Worm (Caenorhabditis elegans) whole organism, L1 larva: ENCODE measurements around the gene C45B11.2.

Source experiments
- C04F5.9 ChIP-seq: sonication (generic microtip); optimal IDR thresholded peaks from 2 replicates; lab custom pipeline; 2016; ENCODE audit warnings: missing genetic modification characterization, missing compliant biosample characterization
- C16A3.4 ChIP-seq: fragments of 150-350 bp; optimal IDR thresholded peaks from 2 replicates; lab custom pipeline; 2014; ENCODE audit warnings: missing biosample characterization, missing genetic modification characterization
- C34B4.2 ChIP-seq: sonication (generic microtip); optimal IDR thresholded peaks from 2 replicates; lab custom pipeline; 2017; ENCODE audit warnings: mild to moderate bottlenecking, missing genetic modification characterization, missing compliant biosample characterization
- F16B12.6 ChIP-seq: fragments of 150-350 bp; optimal IDR thresholded peaks from 2 replicates; lab custom pipeline; 2014; ENCODE audit warnings: missing biosample characterization, missing genetic modification characterization
- aha-1 ChIP-seq: fragments of 150-350 bp; optimal IDR thresholded peaks from 2 replicates; lab custom pipeline; 2014; ENCODE audit warnings: missing biosample characterization, missing genetic modification characterization
- aly-2 ChIP-seq: fragments of 150-350 bp; optimal IDR thresholded peaks from 2 replicates; lab custom pipeline; 2014; ENCODE audit warnings: missing biosample characterization, missing genetic modification characterization
- blmp-1 ChIP-seq: fragments of 150-350 bp; optimal IDR thresholded peaks from 2 replicates; lab custom pipeline; 2014; ENCODE audit warnings: missing biosample characterization, missing genetic modification characterization
- ceh-8 ChIP-seq: fragments of 200-800 bp; sonication (Bioruptor generic); optimal IDR thresholded peaks from 2 replicates; lab custom pipeline; 2018; ENCODE audit warnings: mild to moderate bottlenecking, missing genetic modification characterization, moderate library complexity, missing compliant biosample characterization
- ceh-82 ChIP-seq, 3 experiments: fragments of 150-350 bp in 1 of 3; sonication (generic microtip) in 2 of 3; optimal IDR thresholded peaks; 2 replicates each; lab custom pipeline; 2014 to 2017; ENCODE audit warnings: missing biosample characterization in 3 of 3, missing genetic modification characterization in 3 of 3
- ceh-90 ChIP-seq: sonication (generic microtip); optimal IDR thresholded peaks from 2 replicates; lab custom pipeline; 2016; ENCODE audit warnings: missing genetic modification characterization, missing compliant biosample characterization
- dsc-1 ChIP-seq: sonication (generic microtip); optimal IDR thresholded peaks from 2 replicates; lab custom pipeline; 2016; ENCODE audit warnings: mild to moderate bottlenecking, missing genetic modification characterization, missing compliant biosample characterization
- efl-1 ChIP-seq, 4 experiments: fragments of 150-350 bp; optimal IDR thresholded peaks in 3 of 4; peaks in 1 of 4; 1 replicate in 1 of 4; 2 replicates in 3 of 4; lab custom pipeline; 2014; ENCODE audit warnings: missing biosample characterization in 2 of 4, missing genetic modification characterization in 2 of 4, missing genetic modification reagents in 2 of 4
- egl-13 ChIP-seq: sonication (generic microtip); optimal IDR thresholded peaks from 2 replicates; lab custom pipeline; 2016; ENCODE audit warnings: missing genotype, missing genetic modification reagents, missing genetic modification characterization, missing compliant biosample characterization
- elt-2 ChIP-seq: sonication (generic microtip); optimal IDR thresholded peaks from 2 replicates; lab custom pipeline; 2016; ENCODE audit warnings: missing genetic modification characterization, mild to moderate bottlenecking, inconsistent platforms, missing compliant biosample characterization, missing genetic modification reagents
- elt-3 ChIP-seq, 6 experiments: fragments of 150-350 bp in 1 of 6; sonication (generic microtip); optimal IDR thresholded peaks; 2 replicates each; lab custom pipeline; 2017 to 2018; ENCODE audit warnings: missing biosample characterization in 6 of 6, missing genetic modification characterization in 6 of 6, inconsistent platforms in 1 of 6
- ets-5 ChIP-seq: fragments of 200-800 bp; sonication (Bioruptor generic); IDR thresholded peaks from 2 replicates; pipeline ENCODE4 v1.3.6; 2022; ENCODE audit warnings: missing genetic modification characterization, missing compliant biosample characterization
- fkh-8 ChIP-seq: sonication (generic microtip); optimal IDR thresholded peaks from 2 replicates; lab custom pipeline; 2016; ENCODE audit warnings: mild to moderate bottlenecking, missing genetic modification characterization, missing compliant biosample characterization
- fos-1 ChIP-seq: fragments of 150-350 bp; optimal IDR thresholded peaks from 2 replicates; lab custom pipeline; 2014; ENCODE audit warnings: missing biosample characterization, missing genetic modification characterization
- hlh-17 ChIP-seq: fragments of 200-800 bp; sonication (Bioruptor generic); optimal IDR thresholded peaks from 2 replicates; lab custom pipeline; 2018; ENCODE audit warnings: missing genetic modification characterization, mild to moderate bottlenecking, missing compliant biosample characterization, moderate library complexity, borderline replicate concordance
- isw-1 ChIP-seq: fragments of 200-800 bp; sonication (Bioruptor generic); IDR thresholded peaks from 2 replicates; pipeline ENCODE4 v1.3.6; 2022; ENCODE audit warnings: missing genetic modification characterization, missing compliant biosample characterization
- jun-1 ChIP-seq: fragments of 150-350 bp; optimal IDR thresholded peaks from 2 replicates; lab custom pipeline; 2014; ENCODE audit warnings: missing biosample characterization, missing genetic modification reagents, missing genetic modification characterization
- lin-14 ChIP-seq: fragments of 200-800 bp; sonication (Bioruptor generic); optimal IDR thresholded peaks from 2 replicates; lab custom pipeline; 2018; ENCODE audit warnings: mild to moderate bottlenecking, missing genetic modification characterization, moderate library complexity, missing compliant biosample characterization
- lin-35 ChIP-seq, 2 experiments: fragments of 150-350 bp; optimal IDR thresholded peaks; 2 replicates each; lab custom pipeline; 2014; ENCODE audit warnings: missing biosample characterization in 2 of 2, missing genetic modification characterization in 2 of 2, missing genetic modification reagents in 2 of 2
- lsy-2 ChIP-seq, 2 experiments: fragments of 150-350 bp; optimal IDR thresholded peaks; 2 replicates each; lab custom pipeline; 2014; ENCODE audit warnings: missing biosample characterization in 2 of 2, missing genetic modification characterization in 2 of 2
- mdl-1 ChIP-seq, 2 experiments: fragments of 150-350 bp; optimal IDR thresholded peaks; 2 replicates each; lab custom pipeline; 2014 to 2017; ENCODE audit warnings: missing biosample characterization in 2 of 2, missing genetic modification characterization in 2 of 2, inconsistent platforms in 1 of 2
- mep-1 ChIP-seq: fragments of 150-350 bp; optimal IDR thresholded peaks from 2 replicates; lab custom pipeline; 2014; ENCODE audit warnings: missing biosample characterization, missing genetic modification characterization
- nhr-11 ChIP-seq: fragments of 150-350 bp; optimal IDR thresholded peaks from 2 replicates; lab custom pipeline; 2014; ENCODE audit warnings: missing biosample characterization, missing genetic modification characterization
- nhr-12 ChIP-seq: sonication (generic microtip); optimal IDR thresholded peaks from 2 replicates; lab custom pipeline; 2017; ENCODE audit warnings: missing biosample characterization, missing genetic modification characterization
- nhr-19 ChIP-seq: fragments of 200-800 bp; sonication (Bioruptor generic); conservative IDR thresholded peaks from 2 replicates; pipeline ENCODE4 v1.3.6; 2022; ENCODE audit warnings: missing genetic modification characterization, missing compliant biosample characterization
- nhr-20 ChIP-seq: sonication (generic microtip); optimal IDR thresholded peaks from 2 replicates; lab custom pipeline; 2016; ENCODE audit warnings: mild to moderate bottlenecking, missing genetic modification characterization, missing compliant biosample characterization
- nhr-237 ChIP-seq: fragments of 150-350 bp; optimal IDR thresholded peaks from 2 replicates; lab custom pipeline; 2014; ENCODE audit warnings: missing biosample characterization, missing genetic modification characterization
- nhr-28 ChIP-seq: fragments of 150-350 bp; optimal IDR thresholded peaks from 2 replicates; lab custom pipeline; 2014; ENCODE audit warnings: missing biosample characterization, missing genetic modification characterization
- nhr-71 ChIP-seq: sonication (generic microtip); optimal IDR thresholded peaks from 2 replicates; lab custom pipeline; 2016; ENCODE audit warnings: mild to moderate bottlenecking, missing genetic modification characterization, moderate library complexity, missing compliant biosample characterization
- nhr-85 ChIP-seq: sonication (generic microtip); peaks from one replicate; lab custom pipeline; 2016; ENCODE audit warnings: missing genetic modification characterization, inconsistent platforms, missing compliant biosample characterization
- pag-3 ChIP-seq: sonication (generic microtip); optimal IDR thresholded peaks from 2 replicates; lab custom pipeline; 2017; ENCODE audit warnings: missing genetic modification characterization, mild to moderate bottlenecking, missing compliant biosample characterization, antibody characterized with exemption, borderline replicate concordance; ENCODE audit not compliant: insufficient read depth
- pax-3 ChIP-seq: fragments of 200-800 bp; sonication (Bioruptor generic); optimal IDR thresholded peaks from 2 replicates; lab custom pipeline; 2018; ENCODE audit warnings: mild to moderate bottlenecking, missing genetic modification characterization, moderate library complexity, missing compliant biosample characterization
- pqm-1 ChIP-seq: sonication (generic microtip); optimal IDR thresholded peaks from 3 replicates; lab custom pipeline; 2017; ENCODE audit warnings: missing biosample characterization, missing genetic modification characterization
- rnt-1 ChIP-seq: sonication (generic microtip); optimal IDR thresholded peaks from 2 replicates; lab custom pipeline; 2016; ENCODE audit warnings: mild to moderate bottlenecking, missing genetic modification characterization, moderate library complexity, missing compliant biosample characterization
- sox-4 ChIP-seq: sonication (generic microtip); optimal IDR thresholded peaks from 2 replicates; lab custom pipeline; 2016; ENCODE audit warnings: missing genetic modification characterization, missing compliant biosample characterization
- swsn-7 ChIP-seq: sonication (generic microtip); optimal IDR thresholded peaks from 2 replicates; lab custom pipeline; 2016; ENCODE audit warnings: missing genetic modification characterization, missing compliant biosample characterization
- tbx-2 ChIP-seq: sonication (generic microtip); optimal IDR thresholded peaks from 2 replicates; lab custom pipeline; 2016; ENCODE audit warnings: missing genetic modification characterization, missing compliant biosample characterization
- tlp-1 ChIP-seq: fragments of 150-350 bp; optimal IDR thresholded peaks from 2 replicates; lab custom pipeline; 2014; ENCODE audit warnings: missing biosample characterization, missing genetic modification characterization
- unc-62 ChIP-seq: fragments of 150-350 bp; optimal IDR thresholded peaks from 2 replicates; lab custom pipeline; 2014; ENCODE audit warnings: missing biosample characterization, missing genetic modification reagents, missing genetic modification characterization
- unc-86 ChIP-seq: sonication (generic microtip); optimal IDR thresholded peaks from 2 replicates; lab custom pipeline; 2016; ENCODE audit warnings: missing genetic modification characterization, missing compliant biosample characterization
- unc-98 ChIP-seq: fragments of 200-800 bp; sonication (Bioruptor generic); IDR thresholded peaks from 2 replicates; pipeline ENCODE4 v1.3.6; 2022; ENCODE audit warnings: missing genetic modification characterization, missing compliant biosample characterization
- xbp-1 ChIP-seq: sonication (generic microtip); optimal IDR thresholded peaks from 2 replicates; lab custom pipeline; 2016; ENCODE audit warnings: missing genetic modification characterization, missing compliant biosample characterization
- zip-4 ChIP-seq: fragments of 200-800 bp; sonication (Bioruptor generic); optimal IDR thresholded peaks from 2 replicates; lab custom pipeline; 2018; ENCODE audit warnings: mild to moderate bottlenecking, missing genetic modification characterization, moderate library complexity, missing compliant biosample characterization
- ztf-11 ChIP-seq, 2 experiments: sonication (generic microtip); optimal IDR thresholded peaks; 2 replicates each; lab custom pipeline; 2016 to 2017; ENCODE audit warnings: missing genetic modification characterization in 2 of 2, missing biosample characterization in 1 of 2, missing compliant biosample characterization in 1 of 2

Gene C45B11.2

DNA sequence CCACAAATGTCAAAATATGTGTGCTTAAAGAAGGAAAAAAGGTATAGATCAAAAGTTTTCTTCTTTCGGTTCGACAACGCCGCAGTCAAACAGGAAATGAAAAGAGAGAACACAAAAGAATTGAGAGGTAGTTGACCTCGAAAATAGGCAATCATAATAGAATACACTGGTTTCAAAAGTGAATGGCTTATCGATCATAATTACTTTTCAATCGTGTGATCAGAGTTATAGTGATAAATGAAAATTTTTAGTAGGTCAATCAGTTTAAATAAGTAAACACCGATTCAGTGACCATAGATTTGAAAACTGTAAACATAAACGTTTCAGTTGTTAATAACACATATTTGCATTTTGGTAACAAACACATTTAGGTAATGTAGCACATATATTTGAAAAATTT is 27.9 kb downstream of the C45B11.2 start:
- TF ChIP-seq efl-1 (optimal IDR thresholded peaks at IDR 0.05; lab: Kevin White, UChicago) (no peak), efl-1 (GFP tag; optimal IDR thresholded peaks at IDR 0.05 in 1 of 2; lab: Kevin White, UChicago) (no peak), ztf-11 (tag; optimal IDR thresholded peaks at IDR 0.05; lab: Kevin White, UChicago) (no peak), nhr-85 (tag; lab: Kevin White, UChicago) (peak; percentile 73), hlh-17 (GFP tag; lab: Kevin White, UChicago) (no peak), lin-14 (GFP tag; lab: Kevin White, UChicago) (peak; percentile 63), C16A3.4 (tag; lab: Kevin White, UChicago) (peak; percentile 20), nhr-20 (tag; lab: Kevin White, UChicago) (peak; percentile 16), blmp-1 (tag; lab: Kevin White, UChicago) (peak; percentile 58), lin-35 (GFP tag; optimal IDR thresholded peaks at IDR 0.05; lab: Kevin White, UChicago) (peak in 1 of 2 experiments; percentile 18), nhr-19 (no peak), nhr-71 (tag; lab: Kevin White, UChicago) (no peak), pax-3 (no peak), ets-5 (GFP tag; lab: Robert Waterston, UW) (no peak), unc-62 (GFP tag; lab: Kevin White, UChicago) (no peak), elt-2 (tag; lab: Kevin White, UChicago) (peak; percentile 25), ceh-90 (tag; lab: Kevin White, UChicago) (no peak), isw-1 (GFP tag; lab: Robert Waterston, UW) (no peak), ceh-82 (tag; optimal IDR thresholded peaks at IDR 0.05; lab: Kevin White, UChicago) (no peak), fos-1 (tag; lab: Kevin White, UChicago) (no peak), unc-98 (GFP tag; lab: Robert Waterston, UW) (no peak), jun-1 (tag; lab: Kevin White, UChicago) (no peak)

DNA sequence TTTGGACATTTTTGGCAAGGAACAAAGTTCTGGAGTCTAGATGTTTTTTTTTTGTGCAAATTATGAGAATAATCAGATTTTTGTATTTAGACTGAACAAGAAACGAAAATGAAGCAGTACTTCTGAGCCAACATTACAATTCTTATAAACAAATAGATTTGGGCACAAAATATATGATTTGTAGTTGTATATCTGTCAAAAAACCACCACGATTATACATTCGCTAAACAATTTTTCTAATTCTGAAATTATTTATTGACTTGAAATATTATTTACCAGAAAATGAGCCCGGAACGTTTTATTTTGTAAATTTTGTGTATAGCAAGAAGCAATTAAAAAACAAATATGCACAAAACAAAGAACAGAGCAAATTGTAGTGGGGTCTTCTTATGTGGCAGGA is 28.9 kb downstream of the C45B11.2 start:
- TF ChIP-seq aly-2 (tag; lab: Kevin White, UChicago) = peak; percentile 95
- no peak for TF ChIP-seq ceh-8
- TF ChIP-seq nhr-19 = 0 out of 2 replicates have a peak, but pooled peaks have one; percentile 2
- TF ChIP-seq nhr-11 = peak; percentile 27

DNA sequence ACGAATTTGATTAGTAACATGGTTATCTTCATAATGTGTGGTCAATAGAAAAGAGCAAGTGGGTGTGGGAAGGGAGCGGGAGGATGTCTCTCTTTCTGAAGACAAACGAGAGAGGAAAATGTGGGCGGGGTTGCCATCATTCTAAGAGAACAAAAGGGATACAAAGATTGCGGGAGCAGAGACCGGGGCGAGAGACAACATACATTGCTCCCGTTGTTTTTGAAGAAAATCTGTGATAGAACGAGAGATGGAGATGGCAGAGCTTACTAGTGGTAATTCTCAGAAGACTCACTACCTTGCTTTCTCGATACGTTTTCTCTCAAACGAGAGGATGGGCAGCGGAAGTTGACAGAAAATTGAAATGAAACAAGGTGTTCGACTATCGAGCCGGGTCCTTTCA is 30.8 kb downstream of the C45B11.2 start:
- no peak for TF ChIP-seq mdl-1 (tag; optimal IDR thresholded peaks at IDR 0.05; lab: Kevin White, UChicago)
- no peak for TF ChIP-seq C34B4.2
- no peak for TF ChIP-seq pqm-1 (tag; lab: Kevin White, UChicago)
- TF ChIP-seq rnt-1 (tag; lab: Kevin White, UChicago) = peak; percentile 73
- TF ChIP-seq sox-4 (tag; lab: Kevin White, UChicago) = no peak
- no peak for TF ChIP-seq egl-13 (tag; lab: Kevin White, UChicago)
- no peak for TF ChIP-seq unc-62 (GFP tag; lab: Kevin White, UChicago)
- no peak for TF ChIP-seq F16B12.6
- TF ChIP-seq nhr-237 (tag; lab: Kevin White, UChicago) = no peak
- TF ChIP-seq tlp-1 (tag; lab: Kevin White, UChicago) = no peak
- TF ChIP-seq aly-2 (tag; lab: Kevin White, UChicago) = no peak
- no peak for TF ChIP-seq nhr-11
- TF ChIP-seq ceh-90 (tag; lab: Kevin White, UChicago) = no peak
- TF ChIP-seq efl-1 (optimal IDR thresholded peaks at IDR 0.05; lab: Kevin White, UChicago) = no peak
- peak in 1 of 2 experiments; percentile 49 for TF ChIP-seq efl-1 (GFP tag; optimal IDR thresholded peaks at IDR 0.05 in 1 of 2; lab: Kevin White, UChicago)
- TF ChIP-seq tbx-2 (tag; lab: Kevin White, UChicago) = peak; percentile 14
- no peak for TF ChIP-seq elt-3 (tag; optimal IDR thresholded peaks at IDR 0.05; lab: Kevin White, UChicago)
- no peak for TF ChIP-seq xbp-1 (tag; lab: Kevin White, UChicago)
- peak; percentile 7 for TF ChIP-seq dsc-1 (tag; lab: Kevin White, UChicago)
- TF ChIP-seq mep-1 = no peak
- TF ChIP-seq C04F5.9 (tag; lab: Kevin White, UChicago) = no peak
- TF ChIP-seq nhr-12 = no peak
- TF ChIP-seq pag-3 = peak; percentile 82
- peak in 1 of 2 experiments; percentile 36 for TF ChIP-seq lsy-2 (tag; optimal IDR thresholded peaks at IDR 0.05; lab: Kevin White, UChicago)
- no peak for TF ChIP-seq blmp-1 (tag; lab: Kevin White, UChicago)
- peak; percentile 49 for TF ChIP-seq nhr-19
- no peak for TF ChIP-seq pax-3
- no peak for TF ChIP-seq zip-4
- TF ChIP-seq swsn-7 (tag; lab: Kevin White, UChicago) = no peak
- no peak for TF ChIP-seq jun-1 (tag; lab: Kevin White, UChicago)
- TF ChIP-seq unc-98 (GFP tag; lab: Robert Waterston, UW) = no peak
- TF ChIP-seq unc-86 = no peak
- TF ChIP-seq fkh-8 = no peak
- TF ChIP-seq nhr-28 (tag; lab: Kevin White, UChicago) = no peak
- no peak for TF ChIP-seq aha-1 (tag; lab: Kevin White, UChicago)
